Worm (Caenorhabditis elegans) whole organism, young adult: Measurements from ENCODE around the gene C09F5.3.

Source experiments
- B0261.1 ChIP-seq: sonication (generic microtip); optimal IDR thresholded peaks from 2 replicates; lab custom pipeline; 2016; ENCODE audit warnings: mild to moderate bottlenecking, missing genetic modification characterization, moderate library complexity, missing compliant biosample characterization
- D2030.7 ChIP-seq: fragments of 200-800 bp; sonication (Bioruptor generic); IDR thresholded peaks from 2 replicates; pipeline ENCODE4 v1.3.6; 2022; ENCODE audit warnings: missing genetic modification reagents, missing genetic modification characterization, missing compliant biosample characterization
- F57C9.4 ChIP-seq: sonication (generic microtip); optimal IDR thresholded peaks from 2 replicates; lab custom pipeline; 2017; ENCODE audit warnings: mild to moderate bottlenecking, missing genetic modification characterization, missing compliant biosample characterization
- T26A5.8 ChIP-seq: sonication (generic microtip); optimal IDR thresholded peaks from 2 replicates; lab custom pipeline; 2016; ENCODE audit warnings: missing genetic modification characterization, missing compliant biosample characterization
- Y53G8AR.9 ChIP-seq: fragments of 200-800 bp; sonication (Bioruptor generic); conservative IDR thresholded peaks from 2 replicates; pipeline ENCODE4 v1.3.6; 2022; ENCODE audit warnings: missing genetic modification reagents, missing genetic modification characterization, missing compliant biosample characterization
- Y56A3A.18 ChIP-seq: fragments of 200-800 bp; sonication (Bioruptor generic); IDR thresholded peaks from 2 replicates; pipeline ENCODE4 v1.3.6; 2022; ENCODE audit warnings: missing genetic modification reagents, missing genetic modification characterization, missing compliant biosample characterization
- Y67H2A.10 ChIP-seq: fragments of 200-800 bp; sonication (Bioruptor generic); conservative IDR thresholded peaks from 2 replicates; pipeline ENCODE4 v1.3.6; 2022; ENCODE audit warnings: missing genetic modification reagents, missing genetic modification characterization, missing compliant biosample characterization
- aptf-2 ChIP-seq: fragments of 200-800 bp; sonication (Bioruptor generic); conservative IDR thresholded peaks from 2 replicates; pipeline ENCODE4 v1.3.6; 2022; ENCODE audit warnings: missing genetic modification reagents, missing genetic modification characterization, missing compliant biosample characterization
- aptf-3 ChIP-seq: fragments of 200-800 bp; sonication (Bioruptor generic); IDR thresholded peaks from 2 replicates; pipeline ENCODE4 v1.3.6; 2022; ENCODE audit warnings: missing genetic modification characterization, missing compliant biosample characterization
- attf-5 ChIP-seq: fragments of 200-800 bp; sonication (Bioruptor generic); optimal IDR thresholded peaks from 2 replicates; lab custom pipeline; 2018; ENCODE audit warnings: mild to moderate bottlenecking, missing genetic modification characterization, missing compliant biosample characterization
- cebp-1 ChIP-seq, 2 experiments: fragments of 200-800 bp in 1 of 2; sonication (Bioruptor generic) in 1 of 2; sonication (generic microtip) in 1 of 2; IDR thresholded peaks in 1 of 2; optimal IDR thresholded peaks in 1 of 2; 2 replicates each; pipeline versions ENCODE4 v1.3.6 to Lab custom; 2017 to 2022; ENCODE audit warnings: missing compliant biosample characterization in 2 of 2, missing genetic modification characterization in 2 of 2, mild to moderate bottlenecking in 1 of 2, missing genetic modification reagents in 1 of 2, moderate library complexity in 1 of 2
- ceh-58 ChIP-seq: fragments of 200-800 bp; sonication (Bioruptor generic); IDR thresholded peaks from 2 replicates; pipeline ENCODE4 v1.3.6; 2022; ENCODE audit warnings: missing genetic modification characterization, missing compliant biosample characterization
- dox-1 ChIP-seq: fragments of 200-800 bp; sonication (Bioruptor generic); IDR thresholded peaks from 2 replicates; pipeline ENCODE4 v1.3.6; 2022; ENCODE audit warnings: missing genetic modification reagents, missing genetic modification characterization, missing compliant biosample characterization
- dpff-1 ChIP-seq: sonication (generic microtip); optimal IDR thresholded peaks from 2 replicates; lab custom pipeline; 2017; ENCODE audit warnings: mild to moderate bottlenecking, missing genetic modification characterization, missing compliant biosample characterization
- efl-1 ChIP-seq: fragments of 150-350 bp; optimal IDR thresholded peaks from 2 replicates; lab custom pipeline; 2014; ENCODE audit warnings: missing biosample characterization, missing genetic modification reagents, missing genetic modification characterization
- him-1 ChIP-seq: sonication (generic microtip); optimal IDR thresholded peaks from 2 replicates; lab custom pipeline; 2016; ENCODE audit warnings: missing genotype, missing genetic modification reagents, missing genetic modification characterization, missing compliant biosample characterization
- hmg-1.2 ChIP-seq: fragments of 200-800 bp; sonication (Bioruptor generic); IDR thresholded peaks from 2 replicates; pipeline ENCODE4 v1.3.6; 2022; ENCODE audit warnings: missing genetic modification reagents, missing genetic modification characterization, missing compliant biosample characterization
- lin-26 ChIP-seq: fragments of 200-800 bp; sonication (Bioruptor generic); IDR thresholded peaks from 2 replicates; pipeline ENCODE4 v1.3.6; 2022; ENCODE audit warnings: missing genetic modification reagents, missing genetic modification characterization, missing compliant biosample characterization
- lin-40 ChIP-seq: sonication (generic microtip); optimal IDR thresholded peaks from 2 replicates; lab custom pipeline; 2016; ENCODE audit warnings: missing genetic modification characterization, mild to moderate bottlenecking, missing compliant biosample characterization, missing genotype, missing genetic modification reagents
- lsl-1 ChIP-seq: fragments of 200-800 bp; sonication (Bioruptor generic); optimal IDR thresholded peaks from 2 replicates; lab custom pipeline; 2018; ENCODE audit warnings: mild to moderate bottlenecking, missing genetic modification characterization, moderate library complexity, missing compliant biosample characterization
- madf-8 ChIP-seq: fragments of 200-800 bp; sonication (Bioruptor generic); conservative IDR thresholded peaks from 2 replicates; pipeline ENCODE4 v1.3.6; 2022; ENCODE audit warnings: missing genetic modification reagents, missing genetic modification characterization, missing compliant biosample characterization
- mcd-1 ChIP-seq: fragments of 200-800 bp; sonication (Bioruptor generic); IDR thresholded peaks from 2 replicates; pipeline ENCODE4 v1.3.6; 2022; ENCODE audit warnings: missing genetic modification reagents, missing genetic modification characterization, missing compliant biosample characterization
- nfya-2 ChIP-seq: fragments of 200-800 bp; sonication (Bioruptor generic); IDR thresholded peaks from 2 replicates; pipeline ENCODE4 v1.3.6; 2022; ENCODE audit warnings: missing genetic modification reagents, missing genetic modification characterization, missing compliant biosample characterization
- nfyb-1 ChIP-seq: fragments of 200-800 bp; sonication (Bioruptor generic); IDR thresholded peaks from 2 replicates; pipeline ENCODE4 v1.3.6; 2022; ENCODE audit warnings: missing genetic modification reagents, missing genetic modification characterization, missing compliant biosample characterization
- nhr-80 ChIP-seq: sonication (generic microtip); optimal IDR thresholded peaks from 2 replicates; lab custom pipeline; 2016; ENCODE audit warnings: missing genetic modification characterization, missing compliant biosample characterization
- rpc-1 ChIP-seq, 2 experiments: fragments of 150-350 bp in 1 of 2; sonication (generic microtip) in 1 of 2; optimal IDR thresholded peaks; 2 replicates each; lab custom pipeline; 2014 to 2018; ENCODE audit warnings: missing biosample characterization in 1 of 2, missing genetic modification characterization in 1 of 2, missing genetic modification reagents in 1 of 2, missing genotype in 1 of 2
- snpc-4 ChIP-seq, 5 experiments: fragments of 150-350 bp in 1 of 5; sonication (generic microtip) in 4 of 5; optimal IDR thresholded peaks; 2 replicates each; lab custom pipeline; 2014 to 2018; ENCODE audit warnings: missing genetic modification characterization in 5 of 5, missing biosample characterization in 3 of 5, antibody characterized with exemption in 2 of 5, mild to moderate bottlenecking in 2 of 5, missing compliant biosample characterization in 2 of 5, missing genotype in 2 of 5, moderate library complexity in 2 of 5, missing genetic modification reagents in 1 of 5
- tbp1 ChIP-seq: fragments of 200-800 bp; sonication (Bioruptor generic); optimal IDR thresholded peaks from 2 replicates; lab custom pipeline; 2018; ENCODE audit warnings: mild to moderate bottlenecking, missing genetic modification characterization, missing compliant biosample characterization
- unc-62 ChIP-seq: fragments of 150-350 bp; optimal IDR thresholded peaks from 2 replicates; lab custom pipeline; 2014; ENCODE audit warnings: missing biosample characterization, missing genetic modification reagents, missing genetic modification characterization
- xnd-1 ChIP-seq: sonication (generic microtip); optimal IDR thresholded peaks from 2 replicates; lab custom pipeline; 2016; ENCODE audit warnings: missing genotype, missing genetic modification reagents, missing genetic modification characterization, missing compliant biosample characterization
- ztf-18 ChIP-seq: sonication (generic microtip); optimal IDR thresholded peaks from 2 replicates; lab custom pipeline; 2016; ENCODE audit warnings: missing genotype, mild to moderate bottlenecking, missing genetic modification characterization, missing compliant biosample characterization
- ztf-25 ChIP-seq: fragments of 200-800 bp; sonication (Bioruptor generic); IDR thresholded peaks from 2 replicates; pipeline ENCODE4 v1.3.6; 2022; ENCODE audit warnings: missing genetic modification reagents, missing genetic modification characterization, missing compliant biosample characterization
- ztf-26 ChIP-seq: sonication (generic microtip); optimal IDR thresholded peaks from 2 replicates; lab custom pipeline; 2017; ENCODE audit warnings: missing genetic modification characterization, missing compliant biosample characterization

Gene C09F5.3

ce11 chrIII:634618-635017 is 30.4 kb downstream of the C09F5.3 start, which contains the start of gene fem-2:
Gene fem-2, minus strand, starts transcription at chrIII:634626.
- no peak for TF ChIP-seq cebp-1 (GFP tag; IDR thresholded peaks at IDR 0.05; lab: Robert Waterston, UW)
- TF ChIP-seq cebp-1 (tag; optimal IDR thresholded peaks at IDR 0.05; lab: Kevin White, UChicago) = peak; percentile 26
- no peak for TF ChIP-seq B0261.1 (tag; lab: Kevin White, UChicago)
- peak; percentile 91 for TF ChIP-seq ztf-18
- peak; percentile 31 for TF ChIP-seq lin-40 (tag; lab: Kevin White, UChicago)
- peak; percentile 66 for TF ChIP-seq mcd-1
- peak; percentile 35 for TF ChIP-seq lsl-1 (GFP tag; lab: Kevin White, UChicago)
- peak; percentile 2 for TF ChIP-seq attf-5
- no peak for TF ChIP-seq snpc-4 (GFP tag; optimal IDR thresholded peaks at IDR 0.05; lab: Kevin White, UChicago)
- no peak for TF ChIP-seq snpc-4 (tag; optimal IDR thresholded peaks at IDR 0.05; lab: Kevin White, UChicago)
- no peak for TF ChIP-seq nhr-80 (tag; lab: Kevin White, UChicago)
- TF ChIP-seq D2030.7 = peak; percentile 28; the same call in 1 of the 2 replicates
- TF ChIP-seq hmg-1.2 (GFP tag; lab: Robert Waterston, UW) = peak; percentile 13; the same call in 1 of the 2 replicates
- no peak for TF ChIP-seq ztf-26
- peak; percentile 36 for TF ChIP-seq efl-1
- TF ChIP-seq xnd-1 (tag; lab: Kevin White, UChicago) = no peak
- TF ChIP-seq Y56A3A.18 (GFP tag; lab: Robert Waterston, UW) = no peak
- TF ChIP-seq, all 124 proteins: peak for 9

- TF ChIP-seq madf-8 (no peak), lsl-1 (GFP tag; lab: Kevin White, UChicago) (peak; percentile 36), cebp-1 (GFP tag; IDR thresholded peaks at IDR 0.05; lab: Robert Waterston, UW) (no peak), cebp-1 (tag; optimal IDR thresholded peaks at IDR 0.05; lab: Kevin White, UChicago) (no peak), mcd-1 (peak; percentile 45; the same call in 1 of the 2 replicates), hmg-1.2 (GFP tag; lab: Robert Waterston, UW) (no peak), him-1 (tag; lab: Kevin White, UChicago) (peak; percentile 35), unc-62 (GFP tag; lab: Kevin White, UChicago) (no peak), ztf-26 (no peak), ceh-58 (no peak), T26A5.8 (no peak)
Measured at ce11 chrIII:631421-631820, 33.6 kb downstream of the C09F5.3 start, which contains the start of gene T19C3.6. Gene T19C3.6, minus strand, starts transcription at chrIII:631521.

ce11 chrIII:628942-629341 is 36.1 kb downstream of the C09F5.3 start:
- TF ChIP-seq ztf-25 (GFP tag; lab: Robert Waterston, UW) = 0 out of 2 replicates have a peak, but pooled peaks have one; percentile 57
- TF ChIP-seq B0261.1 (tag; lab: Kevin White, UChicago) = peak; percentile 58
- TF ChIP-seq Y56A3A.18 (GFP tag; lab: Robert Waterston, UW) = peak; percentile 75; the same call in 1 of the 2 replicates
- TF ChIP-seq dox-1 (GFP tag; lab: Robert Waterston, UW) = 0 out of 2 replicates have a peak, but pooled peaks have one; percentile 21
- peak; percentile 65 for TF ChIP-seq nfyb-1 (GFP tag; lab: Robert Waterston, UW)
- TF ChIP-seq aptf-3 (GFP tag; lab: Robert Waterston, UW) = 0 out of 2 replicates have a peak, but pooled peaks have one; percentile 31
- peak; percentile 44 for TF ChIP-seq hmg-1.2 (GFP tag; lab: Robert Waterston, UW)
- TF ChIP-seq tbp1 (GFP tag; lab: Kevin White, UChicago) = peak; percentile 84
- TF ChIP-seq rpc-1 (optimal IDR thresholded peaks at IDR 0.05; lab: Kevin White, UChicago) = peak; percentile 6
- peak; percentile 47 for TF ChIP-seq rpc-1 (tag; optimal IDR thresholded peaks at IDR 0.05; lab: Kevin White, UChicago)
- TF ChIP-seq mcd-1 = peak; percentile 49
- TF ChIP-seq Y53G8AR.9 (GFP tag; lab: Robert Waterston, UW) = 0 out of 2 replicates have a peak, but pooled peaks have one; percentile 42
- TF ChIP-seq lin-26 (GFP tag; lab: Robert Waterston, UW) = peak; percentile 54

ce11 chrIII:627838-628237 is 37.2 kb downstream of the C09F5.3 start, which contains the start of gene T19C3.5:
Gene T19C3.5, minus strand, starts transcription at chrIII:627938.
- TF ChIP-seq aptf-2 (GFP tag; lab: Robert Waterston, UW) = no peak
- TF ChIP-seq nfya-2 (GFP tag; lab: Robert Waterston, UW) = no peak
- TF ChIP-seq dpff-1 (tag; lab: Kevin White, UChicago) = no peak
- TF ChIP-seq F57C9.4 (tag; lab: Kevin White, UChicago) = no peak
- no peak for TF ChIP-seq him-1 (tag; lab: Kevin White, UChicago)
- no peak for TF ChIP-seq Y67H2A.10 (GFP tag; lab: Robert Waterston, UW)
